Fruit fly (Drosophila melanogaster) Kc167 (cell line): ENCODE measurements around the gene Atac2.

ENCODE experiments used
- Myc ChIP-seq: fragments of >200 bp; optimal IDR thresholded peaks from 2 replicates; lab custom pipeline; 2017; ENCODE audit warnings: missing external identifiers
- Sin3A ChIP-seq: fragments of >200 bp; optimal IDR thresholded peaks from 2 replicates; lab custom pipeline; 2018; ENCODE audit warnings: missing external identifiers
- h ChIP-seq: fragments of >200 bp; optimal IDR thresholded peaks from 3 replicates; lab custom pipeline; 2018; ENCODE audit warnings: missing external identifiers
- insv ChIP-seq: fragments of >200 bp; optimal IDR thresholded peaks from 3 replicates; lab custom pipeline; 2018; ENCODE audit warnings: missing external identifiers
- psq ChIP-seq: fragments of >200 bp; optimal IDR thresholded peaks from 2 replicates; lab custom pipeline; 2017; ENCODE audit warnings: missing external identifiers
- ttk ChIP-seq: sonication (Bioruptor generic); optimal IDR thresholded peaks from 2 replicates; lab custom pipeline; 2017; ENCODE audit warnings: missing external identifiers

- TF ChIP-seq insv (lab: Kevin White, UChicago) (no peak), psq (lab: Kevin White, UChicago) (no peak), h (lab: Kevin White, UChicago) (no peak), ttk (no peak), Sin3A (lab: Kevin White, UChicago) (no peak), Myc (lab: Kevin White, UChicago) (no peak)
Measured at dm6 chr2L:18623435-18623834, 11.4 kb upstream of the Atac2 start.
